Fruit fly (Drosophila melanogaster) whole organism, wandering third instar larva: ENCODE measurements around the gene m-cup.

Experiments
- CG32264 ChIP-seq: fragments of 200-800 bp; sonication (Bioruptor generic); optimal IDR thresholded peaks from 2 replicates; lab custom pipeline; 2016; ENCODE audit warnings: missing biosample characterization, missing genetic modification characterization
- Hr78 ChIP-seq: fragments of >200 bp; optimal IDR thresholded peaks from 2 replicates; lab custom pipeline; 2017; ENCODE audit warnings: missing biosample characterization, missing genetic modification characterization
- Rel ChIP-seq, 2 experiments: fragments of 200-800 bp; sonication (Bioruptor generic) in 1 of 2; optimal IDR thresholded peaks; 2 replicates in 1 of 2; 3 replicates in 1 of 2; lab custom pipeline; 2016 to 2019; ENCODE audit warnings: mild to moderate bottlenecking in 2 of 2, missing biosample characterization in 2 of 2, missing genetic modification characterization in 2 of 2, moderate library complexity in 1 of 2
- h ChIP-seq: fragments of 200-800 bp; sonication (Bioruptor generic); optimal IDR thresholded peaks from 3 replicates; lab custom pipeline; 2016; ENCODE audit warnings: missing biosample characterization, mild to moderate bottlenecking, missing genetic modification characterization
- lola ChIP-seq: fragments of >200 bp; optimal IDR thresholded peaks from 2 replicates; lab custom pipeline; 2017; ENCODE audit warnings: missing biosample characterization, missing genetic modification characterization
- sage ChIP-seq: fragments of 200-800 bp; sonication (Bioruptor generic); optimal IDR thresholded peaks from 2 replicates; lab custom pipeline; 2016; ENCODE audit warnings: missing biosample characterization, mild to moderate bottlenecking, missing genetic modification characterization
- usp ChIP-seq: fragments of >200 bp; optimal IDR thresholded peaks from 2 replicates; lab custom pipeline; 2017; ENCODE audit warnings: missing biosample characterization, missing genetic modification characterization

DNA sequence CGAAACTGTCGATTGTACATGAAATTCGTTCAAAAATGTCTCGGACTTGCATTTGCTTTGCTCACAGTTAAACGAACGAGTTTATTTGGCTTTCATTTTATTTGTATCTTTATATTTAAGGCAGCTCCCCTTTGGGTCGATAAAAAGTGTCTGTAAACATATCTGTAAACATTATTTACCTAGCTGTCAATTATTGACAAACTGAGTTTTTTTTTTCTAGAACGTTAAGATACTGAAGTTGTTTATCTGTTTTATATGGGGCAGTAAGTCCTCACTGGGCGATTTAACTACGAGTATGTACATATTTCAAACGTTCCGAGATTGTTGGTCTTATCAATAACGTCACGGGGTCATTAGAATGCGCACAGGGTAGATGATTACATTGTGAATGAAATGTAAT lies 33.5 kb downstream of the m-cup start:
- TF ChIP-seq Hr78 (GFP tag; lab: Kevin White, UChicago) (no peak), h (GFP tag; lab: Kevin White, UChicago) (peak; percentile 40), lola (GFP tag; lab: Kevin White, UChicago) (no peak), CG32264 (GFP tag; lab: Kevin White, UChicago) (no peak), usp (GFP tag; lab: Kevin White, UChicago) (no peak), Rel (GFP tag; optimal IDR thresholded peaks at IDR 0.05; lab: Kevin White, UChicago) (no peak), Rel (tag; optimal IDR thresholded peaks at IDR 0.05; lab: Kevin White, UChicago) (no peak), sage (peak; percentile 42)
